Fruit fly (Drosophila melanogaster) whole organism, embryonic: ENCODE data around the gene Gnpat.
A peak's percentile ranks its signal among the peaks of the same experiment; 100 is the strongest.

Experiments
- C15 ChIP-seq: fragments of 200-800 bp; sonication (Bioruptor generic); IDR thresholded peaks from 3 replicates; pipeline ENCODE4 v1.3.6; 2022; ENCODE audit warnings: missing biosample characterization, missing genetic modification characterization
- CG10209 ChIP-seq: fragments of 200-800 bp; sonication (Bioruptor generic); optimal IDR thresholded peaks from 3 replicates; lab custom pipeline; 2017; ENCODE audit warnings: missing biosample characterization, mild to moderate bottlenecking, missing genetic modification characterization, missing genetic modification reagents
- CG10565 ChIP-seq: fragments of 200-800 bp; sonication (Bioruptor generic); optimal IDR thresholded peaks from 3 replicates; lab custom pipeline; 2016; ENCODE audit warnings: missing biosample characterization, mild to moderate bottlenecking, missing genetic modification characterization
- CG10979 ChIP-seq: fragments of 200-800 bp; sonication (Bioruptor generic); optimal IDR thresholded peaks from 2 replicates; lab custom pipeline; 2018; ENCODE audit warnings: missing biosample characterization, mild to moderate bottlenecking, missing genetic modification characterization, moderate library complexity
- CG12071 ChIP-seq: fragments of 200-800 bp; sonication (Bioruptor generic); optimal IDR thresholded peaks from 3 replicates; lab custom pipeline; 2018; ENCODE audit warnings: missing biosample characterization, mild to moderate bottlenecking, missing genetic modification characterization
- CG1233 ChIP-seq: fragments of 200-800 bp; sonication (Bioruptor generic); optimal IDR thresholded peaks from 4 replicates; lab custom pipeline; 2018; ENCODE audit warnings: missing biosample characterization, mild to moderate bottlenecking, missing genetic modification characterization
- CG12744 ChIP-seq: fragments of 200-800 bp; sonication (Bioruptor generic); optimal IDR thresholded peaks from 2 replicates; lab custom pipeline; 2016; ENCODE audit warnings: missing biosample characterization, missing genetic modification characterization
- CG13123 ChIP-seq: fragments of 200-800 bp; sonication (Bioruptor generic); optimal IDR thresholded peaks from 2 replicates; lab custom pipeline; 2016; ENCODE audit warnings: missing biosample characterization, missing genetic modification characterization
- CG15073 ChIP-seq: fragments of 200-800 bp; sonication (Bioruptor generic); optimal IDR thresholded peaks from 2 replicates; lab custom pipeline; 2016; ENCODE audit warnings: missing biosample characterization, missing genetic modification characterization
- CG15514 ChIP-seq: fragments of 200-800 bp; sonication (Bioruptor generic); optimal IDR thresholded peaks from 3 replicates; lab custom pipeline; 2017; ENCODE audit warnings: missing biosample characterization, missing genetic modification characterization, mild to moderate bottlenecking, moderate library complexity, missing genetic modification reagents
- CG15601 ChIP-seq: fragments of 200-800 bp; sonication (Bioruptor generic); optimal IDR thresholded peaks from 3 replicates; lab custom pipeline; 2019; ENCODE audit warnings: missing biosample characterization, mild to moderate bottlenecking, missing genetic modification characterization, moderate library complexity
- CG15696 ChIP-seq: fragments of 200-800 bp; sonication (Bioruptor generic); optimal IDR thresholded peaks from 2 replicates; lab custom pipeline; 2019; ENCODE audit warnings: missing biosample characterization, mild to moderate bottlenecking, missing genetic modification characterization, moderate library complexity
- CG16813 ChIP-seq: fragments of 200-800 bp; sonication (Bioruptor generic); IDR thresholded peaks from 3 replicates; pipeline ENCODE4 v1.3.6; 2022; ENCODE audit warnings: missing biosample characterization, missing genetic modification characterization; ENCODE audit not compliant: partially characterized antibody
- CG17361 ChIP-seq: fragments of 200-800 bp; sonication (Bioruptor generic); IDR thresholded peaks from 3 replicates; pipeline ENCODE4 v1.3.6; 2022; ENCODE audit warnings: missing biosample characterization, missing genetic modification characterization
- CG18011 ChIP-seq: fragments of 200-800 bp; sonication (Bioruptor generic); optimal IDR thresholded peaks from 2 replicates; lab custom pipeline; 2017; ENCODE audit warnings: missing biosample characterization, missing genetic modification characterization, mild to moderate bottlenecking, moderate library complexity, missing genotype
- CG2129 ChIP-seq: fragments of 200-800 bp; sonication (Bioruptor generic); IDR thresholded peaks from 2 replicates; pipeline ENCODE4 v1.3.6; 2022; ENCODE audit warnings: missing biosample characterization, missing genetic modification characterization; ENCODE audit not compliant: partially characterized antibody
- CG2712 ChIP-seq: fragments of 200-800 bp; optimal IDR thresholded peaks from 3 replicates; lab custom pipeline; 2019; ENCODE audit warnings: missing biosample characterization, mild to moderate bottlenecking, missing genetic modification characterization, moderate library complexity
- CG2875 ChIP-seq: fragments of 200-800 bp; sonication (Bioruptor generic); optimal IDR thresholded peaks from 2 replicates; lab custom pipeline; 2017; ENCODE audit warnings: missing biosample characterization, mild to moderate bottlenecking, missing genetic modification characterization, missing genetic modification reagents
- CG34224 ChIP-seq: fragments of 200-800 bp; sonication (Bioruptor generic); IDR thresholded peaks from 3 replicates; pipeline ENCODE4 v1.3.6; 2022; ENCODE audit warnings: missing biosample characterization, missing genetic modification characterization; ENCODE audit not compliant: partially characterized antibody
- CG43689 ChIP-seq: fragments of 200-800 bp; sonication (Bioruptor generic); IDR thresholded peaks from 2 replicates; pipeline ENCODE4 v1.3.6; 2022; ENCODE audit warnings: missing biosample characterization, missing genetic modification characterization
- CG5180 ChIP-seq: fragments of 200-800 bp; sonication (Bioruptor generic); optimal IDR thresholded peaks from 3 replicates; lab custom pipeline; 2017; ENCODE audit warnings: missing biosample characterization, missing genetic modification characterization, mild to moderate bottlenecking, moderate library complexity, missing genetic modification reagents
- CG6654 ChIP-seq: fragments of 200-800 bp; sonication (Bioruptor generic); optimal IDR thresholded peaks from 2 replicates; lab custom pipeline; 2017; ENCODE audit warnings: missing biosample characterization, mild to moderate bottlenecking, missing genetic modification characterization
- CG7928 ChIP-seq: fragments of 200-800 bp; sonication (Bioruptor generic); optimal IDR thresholded peaks from 2 replicates; lab custom pipeline; 2017; ENCODE audit warnings: missing biosample characterization, mild to moderate bottlenecking, missing genetic modification characterization
- HmgZ ChIP-seq: fragments of 200-800 bp; sonication (Bioruptor generic); optimal IDR thresholded peaks from 2 replicates; lab custom pipeline; 2018; ENCODE audit warnings: missing biosample characterization, mild to moderate bottlenecking, missing genetic modification characterization
- Hmr ChIP-seq: fragments of 200-800 bp; sonication (Bioruptor generic); optimal IDR thresholded peaks from 3 replicates; lab custom pipeline; 2017; ENCODE audit warnings: mild to moderate bottlenecking, missing biosample characterization, missing genetic modification reagents, missing genetic modification characterization
- Hr3 ChIP-seq: fragments of 200-800 bp; sonication (Bioruptor generic); optimal IDR thresholded peaks from 3 replicates; lab custom pipeline; 2016; ENCODE audit warnings: missing biosample characterization, missing genetic modification characterization
- Max ChIP-seq: fragments of 200-800 bp; sonication (Bioruptor generic); optimal IDR thresholded peaks from 2 replicates; lab custom pipeline; 2016; ENCODE audit warnings: missing biosample characterization, mild to moderate bottlenecking, missing genetic modification characterization
- Mrtf ChIP-seq: fragments of 200-800 bp; sonication (Bioruptor generic); IDR thresholded peaks from 3 replicates; pipeline ENCODE4 v1.3.6; 2022; ENCODE audit warnings: missing biosample characterization, missing genetic modification characterization
- Myb ChIP-seq: fragments of 200-800 bp; sonication (Bioruptor generic); optimal IDR thresholded peaks from 2 replicates; lab custom pipeline; 2016; ENCODE audit warnings: missing biosample characterization, missing genetic modification characterization
- Scr ChIP-seq: fragments of 200-800 bp; sonication (Bioruptor generic); IDR thresholded peaks from 2 replicates; pipeline ENCODE4 v1.3.6; 2022; ENCODE audit warnings: missing biosample characterization, missing genetic modification characterization; ENCODE audit not compliant: partially characterized antibody
- Xrp1 ChIP-seq: fragments of 200-800 bp; sonication (Bioruptor generic); IDR thresholded peaks from 2 replicates; pipeline ENCODE4 v1.3.6; 2022; ENCODE audit warnings: missing biosample characterization, missing genetic modification characterization
- ac ChIP-seq: fragments of 200-800 bp; sonication (Bioruptor generic); optimal IDR thresholded peaks from 3 replicates; lab custom pipeline; 2017; ENCODE audit warnings: missing biosample characterization, mild to moderate bottlenecking, missing genetic modification characterization
- ato ChIP-seq: fragments of 200-800 bp; sonication (Bioruptor generic); IDR thresholded peaks from 2 replicates; pipeline ENCODE4 v1.3.6; 2022; ENCODE audit warnings: missing biosample characterization, missing genetic modification characterization; ENCODE audit not compliant: partially characterized antibody
- bbx ChIP-seq: fragments of 200-800 bp; sonication (Bioruptor generic); IDR thresholded peaks from 2 replicates; pipeline ENCODE4 v1.3.6; 2022; ENCODE audit warnings: missing biosample characterization, missing genetic modification characterization; ENCODE audit not compliant: partially characterized antibody
- bsh ChIP-seq, 2 experiments: fragments of 200-800 bp; sonication (Bioruptor generic); optimal IDR thresholded peaks; 2 replicates each; lab custom pipeline; 2017 to 2018; ENCODE audit warnings: mild to moderate bottlenecking in 2 of 2, missing biosample characterization in 2 of 2, missing genetic modification characterization in 2 of 2, moderate library complexity in 1 of 2
- chif ChIP-seq, 2 experiments: fragments of 200-800 bp; sonication (Bioruptor generic); optimal IDR thresholded peaks; 3 replicates each; lab custom pipeline; 2016; ENCODE audit warnings: missing biosample characterization in 2 of 2, missing genetic modification characterization in 2 of 2
- croc ChIP-seq: fragments of 200-800 bp; sonication (Bioruptor generic); conservative IDR thresholded peaks from 3 replicates; pipeline ENCODE4 v1.3.6; 2022; ENCODE audit warnings: missing biosample characterization, missing genetic modification characterization
- lab ChIP-seq: fragments of 200-800 bp; sonication (Bioruptor generic); optimal IDR thresholded peaks from 3 replicates; lab custom pipeline; 2017; ENCODE audit warnings: missing biosample characterization, missing genetic modification characterization, mild to moderate bottlenecking, moderate library complexity, missing genetic modification reagents
- mam ChIP-seq: fragments of 200-800 bp; sonication (Bioruptor generic); optimal IDR thresholded peaks from 3 replicates; lab custom pipeline; 2016; ENCODE audit warnings: missing biosample characterization, missing genetic modification characterization
- pho ChIP-seq: fragments of 200-800 bp; sonication (Bioruptor generic); optimal IDR thresholded peaks from 2 replicates; lab custom pipeline; 2016; ENCODE audit warnings: missing biosample characterization, missing genetic modification characterization
- pnt ChIP-seq: fragments of 200-800 bp; sonication (Bioruptor generic); optimal IDR thresholded peaks from 3 replicates; lab custom pipeline; 2016; ENCODE audit warnings: missing biosample characterization, missing genetic modification characterization
- pzg ChIP-seq: fragments of 200-800 bp; sonication (Bioruptor generic); optimal IDR thresholded peaks from 3 replicates; lab custom pipeline; 2018; ENCODE audit warnings: missing biosample characterization, mild to moderate bottlenecking, missing genetic modification characterization, moderate library complexity
- salm ChIP-seq: fragments of 200-800 bp; sonication (Bioruptor generic); optimal IDR thresholded peaks from 2 replicates; lab custom pipeline; 2018; ENCODE audit warnings: missing biosample characterization, mild to moderate bottlenecking, missing genetic modification characterization
- sc ChIP-seq, 3 experiments: fragments of >200 bp in 2 of 3; fragments of 200-800 bp in 1 of 3; sonication (Bioruptor generic) in 1 of 3; optimal IDR thresholded peaks; 2 replicates in 2 of 3; 3 replicates in 1 of 3; lab custom pipeline; 2017; ENCODE audit warnings: mild to moderate bottlenecking in 1 of 3, missing biosample characterization in 1 of 3, missing genetic modification characterization in 1 of 3, missing genetic modification reagents in 1 of 3
- seq ChIP-seq: fragments of 200-800 bp; sonication (Bioruptor generic); IDR thresholded peaks from 2 replicates; pipeline ENCODE4 v1.3.6; 2022; ENCODE audit warnings: missing biosample characterization, missing genetic modification characterization
- so ChIP-seq: fragments of 200-800 bp; sonication (Bioruptor generic); IDR thresholded peaks from 3 replicates; pipeline ENCODE4 v1.3.6; 2022; ENCODE audit warnings: missing biosample characterization, missing genetic modification characterization
- twi ChIP-seq: fragments of 200-800 bp; optimal IDR thresholded peaks from 2 replicates; lab custom pipeline; 2019; ENCODE audit warnings: missing biosample characterization, mild to moderate bottlenecking, missing genetic modification characterization, moderate library complexity
- usp ChIP-seq: fragments of >200 bp; optimal IDR thresholded peaks from 2 replicates; lab custom pipeline; 2017; ENCODE audit warnings: missing biosample characterization, missing genetic modification characterization

The Gnpat gene

dm6 chr3R:25462642-25463317 lies 28.0 kb downstream of the Gnpat start (continued):
- TF ChIP-seq CG17361 (GFP tag; lab: Robert Waterston, UW) (peak; percentile 63), CG1233 (GFP tag; lab: Kevin White, UChicago) (peak; percentile 56), Scr (GFP tag; lab: Robert Waterston, UW) (no peak), pho (GFP tag; lab: Kevin White, UChicago) (no peak), Hmr (GFP tag; lab: Kevin White, UChicago) (peak; percentile 28), twi (tag; lab: Kevin White, UChicago) (no peak), CG12744 (GFP tag; lab: Kevin White, UChicago) (no peak), CG15514 (GFP tag; lab: Kevin White, UChicago) (peak; percentile 48), croc (GFP tag; lab: Robert Waterston, UW) (no peak), chif (GFP tag; optimal IDR thresholded peaks at IDR 0.05; lab: Kevin White, UChicago) (no peak), CG15073 (no peak), CG2712 (peak; percentile 67), CG34224 (no peak), CG10979 (tag; lab: Kevin White, UChicago) (peak; percentile 30), mam (GFP tag; lab: Kevin White, UChicago) (peak; percentile 4), CG5180 (GFP tag; lab: Kevin White, UChicago) (no peak), Mrtf (no peak), bsh (GFP tag; optimal IDR thresholded peaks at IDR 0.05; lab: Kevin White, UChicago) (peak; percentile 43 to 78), ato (GFP tag; lab: Robert Waterston, UW) (no peak), bbx (GFP tag; lab: Robert Waterston, UW) (no peak), Myb (GFP tag; lab: Kevin White, UChicago) (no peak), Xrp1 (GFP tag; lab: Robert Waterston, UW) (peak; percentile 66; the same call in 1 of the 2 replicates), CG16813 (no peak), pzg (GFP tag; lab: Kevin White, UChicago) (no peak), seq (peak; percentile 28; the same call in 1 of the 2 replicates), CG15696 (tag; lab: Kevin White, UChicago) (no peak), HmgZ (tag; lab: Kevin White, UChicago) (no peak), CG6654 (GFP tag; lab: Kevin White, UChicago) (no peak), sc (optimal IDR thresholded peaks at IDR 0.05; lab: Kevin White, UChicago) (no peak), sc (GFP tag; optimal IDR thresholded peaks at IDR 0.05; lab: Kevin White, UChicago) (no peak), Max (GFP tag; lab: Kevin White, UChicago) (no peak), CG10565 (GFP tag; lab: Kevin White, UChicago) (no peak), CG7928 (GFP tag; lab: Kevin White, UChicago) (no peak), Hr3 (GFP tag; lab: Kevin White, UChicago) (peak; percentile 0), usp (GFP tag; lab: Kevin White, UChicago) (no peak), CG18011 (no peak), CG12071 (GFP tag; lab: Kevin White, UChicago) (no peak), CG13123 (GFP tag; lab: Kevin White, UChicago) (no peak), CG2129 (GFP tag; lab: Robert Waterston, UW) (no peak), ac (no peak), lab (GFP tag; lab: Kevin White, UChicago) (peak; percentile 67), salm (no peak), CG10209 (peak; percentile 38), pnt (no peak), CG43689 (no peak; the same call in 1 of the 2 replicates), CG2875 (GFP tag; lab: Kevin White, UChicago) (no peak), CG15601 (tag; lab: Kevin White, UChicago) (peak; percentile 15), so (GFP tag; lab: Robert Waterston, UW) (no peak), C15 (GFP tag; lab: Robert Waterston, UW) (0 out of 3 replicates have a peak, but pooled peaks have one; percentile 28)
